In genomic region chrII:5081124-5081913, ce11 we compare ENCODE assay signal across 5 worm cellular contexts.
TF ChIP-seq lines count a peak whose summit lies in the region.

dsh-2 (minus strand) TSS chrII:5081174.

TF ChIP-seq in whole organism, L1 larva, 84 proteins besides CTCF, POLR2A, EP300 and RAD21 (continued from another document and continues in another):
- TF ChIP-seq C16A3.4 (tag; optimal IDR thresholded peaks at IDR 0.05; lab: Kevin White, UChicago) (peak; percentile 52), dpl-1 (GFP tag; optimal IDR thresholded peaks at IDR 0.05; lab: Kevin White, UChicago) (peak; percentile 69 to 83 (median 81)), pag-3 (tag; optimal IDR thresholded peaks at IDR 0.05; lab: Kevin White, UChicago; ENCODE audit: borderline replicate concordance, insufficient read depth) (no peak), ets-5 (GFP tag; IDR thresholded peaks at IDR 0.05; lab: Robert Waterston, UW) (no peak), ceh-90 (tag; optimal IDR thresholded peaks at IDR 0.05; lab: Kevin White, UChicago) (peak; percentile 10), lir-3 (tag; optimal IDR thresholded peaks at IDR 0.05; lab: Kevin White, UChicago; ENCODE audit: poor library complexity) (peak; percentile 17), zip-4 (GFP tag; optimal IDR thresholded peaks at IDR 0.05; lab: Kevin White, UChicago) (no peak), nhr-47 (tag; optimal IDR thresholded peaks at IDR 0.05; lab: Kevin White, UChicago) (peak; percentile 48), nhr-84 (tag; optimal IDR thresholded peaks at IDR 0.05; lab: Kevin White, UChicago) (no peak), snpc-4 (tag; optimal IDR thresholded peaks at IDR 0.05; lab: Kevin White, UChicago) (no peak), nhr-76 (tag; optimal IDR thresholded peaks at IDR 0.05; lab: Kevin White, UChicago) (no peak), ceh-8 (GFP tag; optimal IDR thresholded peaks at IDR 0.05; lab: Kevin White, UChicago) (no peak), unc-130 (tag; optimal IDR thresholded peaks at IDR 0.05; lab: Kevin White, UChicago) (peak; percentile 46), nhr-71 (tag; optimal IDR thresholded peaks at IDR 0.05; lab: Kevin White, UChicago) (peak; percentile 62), alr-1 (tag; optimal IDR thresholded peaks at IDR 0.05; lab: Kevin White, UChicago; ENCODE audit: borderline replicate concordance) (no peak), lsy-2 (tag; optimal IDR thresholded peaks at IDR 0.05; lab: Kevin White, UChicago) (peak; percentile 72 to 76), ztf-11 (tag; optimal IDR thresholded peaks at IDR 0.05; lab: Kevin White, UChicago) (peak in 1 of 2 experiments; percentile 10), nhr-237 (tag; optimal IDR thresholded peaks at IDR 0.05; lab: Kevin White, UChicago) (no peak), nhr-85 (tag; lab: Kevin White, UChicago) (peak; percentile 91), C04F5.9 (tag; optimal IDR thresholded peaks at IDR 0.05; lab: Kevin White, UChicago) (no peak), snu-23 (GFP tag; optimal IDR thresholded peaks at IDR 0.05; lab: Kevin White, UChicago) (peak; percentile 74), nhr-19 (GFP tag; conservative IDR thresholded peaks at IDR 0.05; lab: Robert Waterston, UW) (peak; percentile 30), jun-1 (tag; optimal IDR thresholded peaks at IDR 0.05; lab: Kevin White, UChicago) (no peak), vab-15 (tag; optimal IDR thresholded peaks at IDR 0.05; lab: Kevin White, UChicago) (no peak), ceh-82 (tag; optimal IDR thresholded peaks at IDR 0.05; lab: Kevin White, UChicago) (peak in 1 of 3 experiments; percentile 15), lin-14 (GFP tag; optimal IDR thresholded peaks at IDR 0.05; lab: Kevin White, UChicago) (peak; percentile 64)

TF ChIP-seq in whole organism, L2 larva, 48 proteins besides CTCF, POLR2A, EP300 and RAD21 (continued from another document):
- TF ChIP-seq crh-2 (tag; optimal IDR thresholded peaks at IDR 0.05; lab: Kevin White, UChicago) (peak; percentile 76), C34F6.9 (tag; optimal IDR thresholded peaks at IDR 0.05; lab: Kevin White, UChicago) (peak; percentile 57), lin-13 (GFP tag; optimal IDR thresholded peaks at IDR 0.05; lab: Kevin White, UChicago) (peak; percentile 30), sma-9 (GFP tag; optimal IDR thresholded peaks at IDR 0.05; lab: Kevin White, UChicago) (peak; percentile 38), sma-9 (tag; optimal IDR thresholded peaks at IDR 0.05; lab: Kevin White, UChicago) (no peak), zag-1 (tag; optimal IDR thresholded peaks at IDR 0.05; lab: Kevin White, UChicago) (no peak), sma-3 (GFP tag; optimal IDR thresholded peaks at IDR 0.05; lab: Kevin White, UChicago) (peak; percentile 43), nhr-6 (tag; optimal IDR thresholded peaks at IDR 0.05; lab: Kevin White, UChicago) (peak; percentile 46), nhr-25 (tag; optimal IDR thresholded peaks at IDR 0.05; lab: Kevin White, UChicago) (peak; percentile 85), gmeb-1 (tag; optimal IDR thresholded peaks at IDR 0.05; lab: Kevin White, UChicago) (peak; percentile 81), egl-27 (tag; optimal IDR thresholded peaks at IDR 0.05; lab: Kevin White, UChicago) (no peak), unc-55 (GFP tag; optimal IDR thresholded peaks at IDR 0.05; lab: Kevin White, UChicago) (peak; percentile 49)

TF ChIP-seq in whole organism, L3 larva, 47 proteins besides CTCF, POLR2A, EP300 and RAD21 (continued from another document):
- TF ChIP-seq nhr-23 (tag; optimal IDR thresholded peaks at IDR 0.05; lab: Kevin White, UChicago) (peak; percentile 94), zag-1 (tag; optimal IDR thresholded peaks at IDR 0.05; lab: Kevin White, UChicago) (no peak), elt-2 (tag; optimal IDR thresholded peaks at IDR 0.05; lab: Kevin White, UChicago) (peak; percentile 84), snpc-4 (tag; optimal IDR thresholded peaks at IDR 0.05; lab: Kevin White, UChicago) (peak; percentile 31), nhr-11 (tag; optimal IDR thresholded peaks at IDR 0.05; lab: Kevin White, UChicago) (no peak), ceh-28 (tag; optimal IDR thresholded peaks at IDR 0.05; lab: Kevin White, UChicago) (peak; percentile 72), nfya-1 (tag; optimal IDR thresholded peaks at IDR 0.05; lab: Kevin White, UChicago; ENCODE audit: insufficient read depth) (peak; percentile 65)
TF ChIP-seq in whole organism, L3 larva: peak in this region for 13.

TF ChIP-seq in whole organism, L4 larva, 104 proteins besides CTCF, POLR2A, EP300 and RAD21 (continued from another document):
- peak; percentile 55 for TF ChIP-seq hlh-11 (tag; optimal IDR thresholded peaks at IDR 0.05; lab: Kevin White, UChicago)
- peak in 1 of 2 experiments; percentile 30 for TF ChIP-seq mdl-1 (tag; optimal IDR thresholded peaks at IDR 0.05; lab: Kevin White, UChicago)
- peak; percentile 70 for TF ChIP-seq dve-1 (tag; optimal IDR thresholded peaks at IDR 0.05; lab: Kevin White, UChicago; ENCODE audit: insufficient read depth)
- TF ChIP-seq aly-2 (tag; optimal IDR thresholded peaks at IDR 0.05; lab: Kevin White, UChicago), result no peak
- no peak for TF ChIP-seq daf-16 (GFP tag; optimal IDR thresholded peaks at IDR 0.05; lab: Kevin White, UChicago)
- TF ChIP-seq daf-16 (tag; optimal IDR thresholded peaks at IDR 0.05; lab: Kevin White, UChicago), result peak; percentile 50
- TF ChIP-seq zip-2 (tag; optimal IDR thresholded peaks at IDR 0.05; lab: Kevin White, UChicago), result no peak
- TF ChIP-seq mxl-3 (GFP tag; optimal IDR thresholded peaks at IDR 0.05; lab: Kevin White, UChicago), result peak; percentile 64
- peak; percentile 27 for TF ChIP-seq aha-1 (tag; lab: Kevin White, UChicago)
- TF ChIP-seq lin-1 (GFP tag; IDR thresholded peaks at IDR 0.05; lab: Robert Waterston, UW), result no peak
- peak in 1 of 2 experiments; percentile 92 for TF ChIP-seq unc-62 (GFP tag; optimal IDR thresholded peaks at IDR 0.05 in 1 of 2; lab: Kevin White, UChicago)
- no peak for TF ChIP-seq unc-62 (tag; optimal IDR thresholded peaks at IDR 0.05; lab: Kevin White, UChicago)
- peak; percentile 26 for TF ChIP-seq rbr-2 (tag; optimal IDR thresholded peaks at IDR 0.05; lab: Kevin White, UChicago)
- no peak for TF ChIP-seq nhr-48 (tag; optimal IDR thresholded peaks at IDR 0.05; lab: Kevin White, UChicago)
- TF ChIP-seq zip-11 (GFP tag; IDR thresholded peaks at IDR 0.05; lab: Robert Waterston, UW), result no peak
- TF ChIP-seq dpl-1 (GFP tag; optimal IDR thresholded peaks at IDR 0.05; lab: Kevin White, UChicago), result peak; percentile 77
- TF ChIP-seq zag-1 (tag; optimal IDR thresholded peaks at IDR 0.05; lab: Kevin White, UChicago), result no peak
- TF ChIP-seq lin-38 (GFP tag; IDR thresholded peaks at IDR 0.05; lab: Robert Waterston, UW), result peak; percentile 55
- peak; percentile 34 for TF ChIP-seq lin-13 (GFP tag; optimal IDR thresholded peaks at IDR 0.05; lab: Kevin White, UChicago)
- TF ChIP-seq nhr-41 (GFP tag; IDR thresholded peaks at IDR 0.05; lab: Robert Waterston, UW), result peak; percentile 27; the same call in 1 of the 2 replicates
- peak; percentile 57 for TF ChIP-seq nhr-6 (tag; optimal IDR thresholded peaks at IDR 0.05; lab: Kevin White, UChicago)

TF ChIP-seq in whole organism, young adult, 124 proteins besides CTCF, POLR2A, EP300 and RAD21 (continued from another document):
- TF ChIP-seq cebp-1 (GFP tag; IDR thresholded peaks at IDR 0.05; lab: Robert Waterston, UW) (peak; percentile 56; the same call in 1 of the 2 replicates), cebp-1 (tag; optimal IDR thresholded peaks at IDR 0.05; lab: Kevin White, UChicago) (peak; percentile 90), bed-1 (GFP tag; IDR thresholded peaks at IDR 0.05; lab: Robert Waterston, UW) (no peak), dox-1 (GFP tag; IDR thresholded peaks at IDR 0.05; lab: Robert Waterston, UW) (peak; percentile 54; the same call in 1 of the 2 replicates), F33H1.4 (GFP tag; IDR thresholded peaks at IDR 0.05; lab: Robert Waterston, UW) (peak; percentile 51), ceh-27 (GFP tag; optimal IDR thresholded peaks at IDR 0.05; lab: Kevin White, UChicago) (peak; percentile 30), ZK185.1 (tag; optimal IDR thresholded peaks at IDR 0.05; lab: Kevin White, UChicago; ENCODE audit: poor library complexity, severe bottlenecking) (peak; percentile 4), snpc-3.4 (tag; optimal IDR thresholded peaks at IDR 0.05; lab: Kevin White, UChicago) (peak; percentile 25), lin-54 (GFP tag; optimal IDR thresholded peaks at IDR 0.05; lab: Kevin White, UChicago) (peak; percentile 40), repo-1 (tag; optimal IDR thresholded peaks at IDR 0.05; lab: Kevin White, UChicago) (no peak), chd-7 (tag; optimal IDR thresholded peaks at IDR 0.05; lab: Kevin White, UChicago) (no peak), F49E8.2 (tag; optimal IDR thresholded peaks at IDR 0.05; lab: Kevin White, UChicago; ENCODE audit: insufficient read depth) (no peak), ama-1 (optimal IDR thresholded peaks at IDR 0.05; lab: Kevin White, UChicago) (no peak), ama-1 (GFP tag; optimal IDR thresholded peaks at IDR 0.05; lab: Kevin White, UChicago) (no peak), attf-5 (GFP tag; optimal IDR thresholded peaks at IDR 0.05; lab: Kevin White, UChicago) (peak; percentile 11), D2030.7 (GFP tag; IDR thresholded peaks at IDR 0.05; lab: Robert Waterston, UW) (peak; percentile 44), mcd-1 (GFP tag; IDR thresholded peaks at IDR 0.05; lab: Robert Waterston, UW) (peak; percentile 50), ceh-58 (GFP tag; IDR thresholded peaks at IDR 0.05; lab: Robert Waterston, UW) (no peak), madf-6 (GFP tag; IDR thresholded peaks at IDR 0.05; lab: Robert Waterston, UW) (peak; percentile 55), tlf-1 (GFP tag; optimal IDR thresholded peaks at IDR 0.05; lab: Kevin White, UChicago) (no peak), zim-3 (tag; optimal IDR thresholded peaks at IDR 0.05; lab: Kevin White, UChicago) (no peak), F23B12.7 (tag; optimal IDR thresholded peaks at IDR 0.05; lab: Kevin White, UChicago; ENCODE audit: insufficient read depth) (no peak), K11D2.4 (GFP tag; IDR thresholded peaks at IDR 0.05; lab: Robert Waterston, UW) (no peak), Y56A3A.18 (GFP tag; IDR thresholded peaks at IDR 0.05; lab: Robert Waterston, UW) (no peak), ekl-4 (GFP tag; IDR thresholded peaks at IDR 0.05; lab: Robert Waterston, UW) (no peak; the same call in 1 of the 2 replicates), F39B2.1 (GFP tag; IDR thresholded peaks at IDR 0.05; lab: Robert Waterston, UW) (no peak), pbrm-1 (GFP tag; IDR thresholded peaks at IDR 0.05; lab: Robert Waterston, UW) (no peak), lag-1 (GFP tag; IDR thresholded peaks at IDR 0.05; lab: Robert Waterston, UW) (no peak), let-526 (GFP tag; IDR thresholded peaks at IDR 0.05; lab: Robert Waterston, UW) (no peak), B0336.3 (GFP tag; IDR thresholded peaks at IDR 0.05; lab: Robert Waterston, UW) (no peak; the same call in 1 of the 2 replicates), lsy-27 (tag; optimal IDR thresholded peaks at IDR 0.05; lab: Kevin White, UChicago; ENCODE audit: borderline replicate concordance, insufficient read depth) (no peak), K12H6.12 (tag; optimal IDR thresholded peaks at IDR 0.05; lab: Kevin White, UChicago) (no peak), ets-4 (GFP tag; optimal IDR thresholded peaks at IDR 0.05; lab: Kevin White, UChicago) (no peak), madf-8 (GFP tag; conservative IDR thresholded peaks at IDR 0.05; lab: Robert Waterston, UW) (no peak), nfya-1 (tag; optimal IDR thresholded peaks at IDR 0.05; lab: Kevin White, UChicago; ENCODE audit: borderline replicate concordance, insufficient read depth) (no peak), Y53F4B.3 (GFP tag; IDR thresholded peaks at IDR 0.05; lab: Robert Waterston, UW) (no peak), nhr-80 (tag; optimal IDR thresholded peaks at IDR 0.05; lab: Kevin White, UChicago) (peak; percentile 49), egrh-3 (GFP tag; IDR thresholded peaks at IDR 0.05; lab: Robert Waterston, UW) (no peak), efl-1 (GFP tag; optimal IDR thresholded peaks at IDR 0.05; lab: Kevin White, UChicago) (peak; percentile 18), nhr-179 (tag; optimal IDR thresholded peaks at IDR 0.05; lab: Kevin White, UChicago) (no peak), him-1 (tag; optimal IDR thresholded peaks at IDR 0.05; lab: Kevin White, UChicago) (peak; percentile 3), sdz-38 (tag; optimal IDR thresholded peaks at IDR 0.05; lab: Kevin White, UChicago) (no peak), snpc-1.1 (tag; optimal IDR thresholded peaks at IDR 0.05; lab: Kevin White, UChicago; ENCODE audit: insufficient read depth) (no peak), mel-28 (tag; optimal IDR thresholded peaks at IDR 0.05; lab: Kevin White, UChicago; ENCODE audit: borderline replicate concordance) (no peak), Y95B8A.8 (GFP tag; IDR thresholded peaks at IDR 0.05; lab: Robert Waterston, UW) (no peak), lir-1 (GFP tag; conservative IDR thresholded peaks at IDR 0.05; lab: Robert Waterston, UW) (no peak), unc-130 (GFP tag; optimal IDR thresholded peaks at IDR 0.05; lab: Kevin White, UChicago) (no peak), dpl-1 (GFP tag; optimal IDR thresholded peaks at IDR 0.05; lab: Kevin White, UChicago) (no peak), egl-44 (GFP tag; IDR thresholded peaks at IDR 0.05; lab: Robert Waterston, UW) (no peak), Y67H2A.10 (GFP tag; conservative IDR thresholded peaks at IDR 0.05; lab: Robert Waterston, UW) (no peak), bed-2 (GFP tag; IDR thresholded peaks at IDR 0.05; lab: Robert Waterston, UW) (no peak)
